Fruit fly (Drosophila melanogaster): ENCODE data around the gene CG2972.
A peak's percentile ranks its signal among the peaks of the same experiment; 100 is the strongest.

CG2972 gene

DNA sequence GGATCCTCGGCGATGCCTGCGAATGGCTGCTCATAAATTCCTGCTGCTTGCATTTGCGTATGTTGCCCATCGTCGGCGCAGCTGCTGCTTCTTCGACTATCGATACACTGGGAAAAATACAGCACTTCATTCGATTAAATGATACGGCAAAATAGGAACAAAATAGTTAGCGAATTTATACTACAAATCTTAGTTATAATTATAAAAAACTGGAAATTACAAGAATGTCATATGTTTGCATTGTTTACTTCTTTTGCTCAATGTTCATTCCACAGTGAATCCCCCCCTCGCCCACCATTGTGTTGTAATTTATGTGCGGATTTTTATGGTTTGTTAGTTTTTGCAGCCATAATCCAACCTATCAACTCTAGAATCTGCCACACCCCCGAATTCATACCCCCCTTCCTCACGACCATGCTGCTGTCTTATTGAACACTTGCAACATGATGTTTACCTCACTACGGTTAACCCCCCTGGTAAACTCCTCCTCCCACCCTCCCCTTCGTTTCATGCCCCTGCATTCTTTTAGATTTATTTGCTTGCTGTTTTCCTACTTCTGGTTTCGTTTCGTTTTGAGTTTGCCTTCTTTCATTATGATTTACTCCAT lies 22.9 kb downstream of the CG2972 start:
- no peak for TF ChIP-seq cnc (optimal IDR thresholded peaks at IDR 0.05)
- no peak for TF ChIP-seq CG14711 (tag; optimal IDR thresholded peaks at IDR 0.05)
- TF ChIP-seq CG33017 (tag; optimal IDR thresholded peaks at IDR 0.05) = no peak
- no peak for TF ChIP-seq toe (GFP tag; optimal IDR thresholded peaks at IDR 0.05)
- TF ChIP-seq Crg-1 (GFP tag; optimal IDR thresholded peaks at IDR 0.05) = no peak
- no peak for TF ChIP-seq CG5204 (GFP tag; optimal IDR thresholded peaks at IDR 0.05)
- no peak for TF ChIP-seq CG1620 (GFP tag; optimal IDR thresholded peaks at IDR 0.05)
- no peak for TF ChIP-seq cic (GFP tag; optimal IDR thresholded peaks at IDR 0.05)
- TF ChIP-seq pad (GFP tag; optimal IDR thresholded peaks at IDR 0.05) = no peak
- no peak for TF ChIP-seq bab1 (GFP tag; optimal IDR thresholded peaks at IDR 0.05)
- TF ChIP-seq Mnt (GFP tag; optimal IDR thresholded peaks at IDR 0.05) = no peak
- no peak for TF ChIP-seq tj (GFP tag; optimal IDR thresholded peaks at IDR 0.05)
- TF ChIP-seq Clk (GFP tag; optimal IDR thresholded peaks at IDR 0.05) = no peak

DNA sequence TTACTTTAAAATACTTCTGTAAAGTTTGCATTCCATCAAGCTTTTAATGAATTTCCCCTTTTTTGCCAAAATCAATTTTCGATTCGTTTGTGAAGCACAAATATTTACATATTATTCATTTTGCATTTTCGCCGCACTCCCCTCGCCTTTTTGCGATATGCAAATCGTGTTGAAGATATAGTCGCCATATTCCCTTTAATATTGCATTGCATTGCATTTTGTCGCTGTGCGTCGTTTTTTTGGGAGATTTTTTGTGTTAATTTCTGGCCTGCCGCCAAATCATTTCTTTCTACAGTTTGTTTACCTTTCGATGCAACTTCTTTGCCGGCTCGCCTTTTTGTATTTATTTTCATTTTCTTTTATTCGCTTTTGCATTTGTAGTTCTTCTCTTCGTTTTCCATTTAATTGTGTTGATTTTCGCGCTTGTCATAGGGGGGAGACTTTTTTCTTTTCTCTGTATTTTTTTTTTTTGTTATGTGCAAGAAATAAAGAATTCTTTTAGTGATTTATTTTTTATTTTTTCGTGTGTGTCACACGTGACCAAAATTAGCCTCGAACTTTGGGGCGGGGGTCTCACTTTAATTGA lies 23.7 kb downstream of the CG2972 start:
- TF ChIP-seq Clk (GFP tag; optimal IDR thresholded peaks at IDR 0.05) = no peak
- no peak for TF ChIP-seq CG33017 (tag; optimal IDR thresholded peaks at IDR 0.05)
- no peak for TF ChIP-seq CG7045 (GFP tag; optimal IDR thresholded peaks at IDR 0.05)
- TF ChIP-seq ovo (GFP tag; optimal IDR thresholded peaks at IDR 0.05) = no peak
- peak; percentile 92 for TF ChIP-seq tj (GFP tag; optimal IDR thresholded peaks at IDR 0.05)
- no peak for TF ChIP-seq CG12768 (GFP tag; optimal IDR thresholded peaks at IDR 0.05)

dm6 chrX:10108286-10108685 lies 25.3 kb downstream of the CG2972 start:
- TF ChIP-seq tj (GFP tag; optimal IDR thresholded peaks at IDR 0.05) (no peak), CG12768 (GFP tag; optimal IDR thresholded peaks at IDR 0.05) (no peak), CG7101 (tag; optimal IDR thresholded peaks at IDR 0.05) (no peak), CG33017 (tag; optimal IDR thresholded peaks at IDR 0.05) (no peak), kay (GFP tag; ENCODE audit: borderline replicate concordance) (no peak), Mnt (GFP tag; optimal IDR thresholded peaks at IDR 0.05) (no peak)

DNA sequence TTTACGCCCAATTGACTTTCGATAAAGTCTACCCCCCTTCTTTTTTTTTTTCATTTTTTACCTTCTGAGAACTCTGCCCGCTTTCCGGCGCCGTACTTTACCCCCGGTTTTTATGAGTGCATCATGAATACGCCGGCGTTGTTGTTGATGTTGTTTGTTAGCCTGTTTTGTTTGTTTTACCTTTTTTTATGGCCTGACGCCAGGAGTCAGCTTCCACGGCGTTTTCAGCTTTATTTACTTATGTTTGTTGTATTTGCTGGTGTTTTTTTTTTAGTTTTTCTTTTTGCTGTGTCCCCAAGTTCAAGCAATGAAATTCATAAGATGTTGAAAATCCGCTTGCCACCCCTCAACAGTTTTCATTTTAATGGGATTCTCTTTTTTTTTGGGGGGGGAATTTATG lies 27.9 kb downstream of the CG2972 start:
- TF ChIP-seq toe (GFP tag; optimal IDR thresholded peaks at IDR 0.05) (no peak), ovo (GFP tag; optimal IDR thresholded peaks at IDR 0.05) (no peak), kay (GFP tag; ENCODE audit: borderline replicate concordance) (no peak), cic (GFP tag; optimal IDR thresholded peaks at IDR 0.05) (no peak), cnc (optimal IDR thresholded peaks at IDR 0.05) (no peak)

- peak; percentile 88 for TF ChIP-seq tj (GFP tag; optimal IDR thresholded peaks at IDR 0.05)
- TF ChIP-seq cnc (optimal IDR thresholded peaks at IDR 0.05) = no peak
These were observed 31.2 kb downstream of the CG2972 start for dm6 chrX:10113910-10114790.

dm6 chrX:10115582-10116207 lies 32.7 kb downstream of the CG2972 start:
- TF ChIP-seq bab1 (GFP tag; optimal IDR thresholded peaks at IDR 0.05) (no peak), toe (GFP tag; optimal IDR thresholded peaks at IDR 0.05) (no peak), CG33017 (tag; optimal IDR thresholded peaks at IDR 0.05) (no peak), cnc (optimal IDR thresholded peaks at IDR 0.05) (no peak), CG12768 (GFP tag; optimal IDR thresholded peaks at IDR 0.05) (no peak), Hr96 (GFP tag; optimal IDR thresholded peaks at IDR 0.05) (no peak), cic (GFP tag; optimal IDR thresholded peaks at IDR 0.05) (no peak), Mnt (GFP tag; optimal IDR thresholded peaks at IDR 0.05) (no peak), ovo (GFP tag; optimal IDR thresholded peaks at IDR 0.05) (no peak), pad (GFP tag; optimal IDR thresholded peaks at IDR 0.05) (no peak), tj (GFP tag; optimal IDR thresholded peaks at IDR 0.05) (no peak), CG5204 (GFP tag; optimal IDR thresholded peaks at IDR 0.05) (no peak), CG1620 (GFP tag; optimal IDR thresholded peaks at IDR 0.05) (no peak), kay (GFP tag; ENCODE audit: borderline replicate concordance) (no peak), CG7045 (GFP tag; optimal IDR thresholded peaks at IDR 0.05) (no peak), CG11617 (GFP tag; optimal IDR thresholded peaks at IDR 0.05) (no peak), Crg-1 (GFP tag; optimal IDR thresholded peaks at IDR 0.05) (no peak), Clk (GFP tag; optimal IDR thresholded peaks at IDR 0.05) (no peak), CG7101 (tag; optimal IDR thresholded peaks at IDR 0.05) (no peak), CG14711 (tag; optimal IDR thresholded peaks at IDR 0.05) (no peak)

DNA sequence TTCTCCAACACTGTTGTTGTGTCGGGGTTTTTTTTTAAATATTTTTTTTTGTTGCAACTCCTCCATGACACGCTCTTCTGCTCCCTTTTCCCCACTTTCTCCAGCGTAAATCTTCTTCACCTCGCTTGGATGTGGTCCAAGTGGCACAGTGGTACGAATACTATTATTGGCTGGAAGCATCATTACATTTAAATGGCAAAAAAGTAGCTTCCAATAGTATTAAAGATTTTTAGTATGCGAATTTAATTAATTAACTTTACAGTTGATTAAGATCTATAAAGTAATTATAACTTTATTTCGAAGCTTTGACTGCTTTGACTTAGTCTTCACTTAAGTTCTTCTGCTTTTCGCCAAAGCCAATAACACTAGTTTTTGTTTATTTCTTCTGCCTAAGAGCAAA lies 35.4 kb downstream of the CG2972 start:
- TF ChIP-seq CG1620 (GFP tag; optimal IDR thresholded peaks at IDR 0.05) (no peak), toe (GFP tag; optimal IDR thresholded peaks at IDR 0.05) (no peak), pad (GFP tag; optimal IDR thresholded peaks at IDR 0.05) (no peak)
